Worm (Caenorhabditis elegans) whole organism, young adult: Measurements from ENCODE around the gene cutl-26.

ENCODE experiments used
- B0019.2 ChIP-seq: fragments of 200-800 bp; sonication (Bioruptor generic); conservative IDR thresholded peaks from 2 replicates; pipeline ENCODE4 v1.3.6; 2022; ENCODE audit warnings: missing genetic modification reagents, missing genetic modification characterization, missing compliant biosample characterization
- C06A6.2 ChIP-seq: fragments of 200-800 bp; sonication (Bioruptor generic); conservative IDR thresholded peaks from 2 replicates; pipeline ENCODE4 v1.3.6; 2022; ENCODE audit warnings: missing genetic modification characterization, missing compliant biosample characterization
- F10E7.11 ChIP-seq: sonication (generic microtip); optimal IDR thresholded peaks from 2 replicates; lab custom pipeline; 2017; ENCODE audit warnings: mild to moderate bottlenecking, missing genetic modification characterization, moderate library complexity, missing compliant biosample characterization
- F22D6.2 ChIP-seq: sonication (generic microtip); optimal IDR thresholded peaks from 2 replicates; lab custom pipeline; 2016; ENCODE audit warnings: mild to moderate bottlenecking, missing genetic modification characterization, missing compliant biosample characterization
- F39B2.1 ChIP-seq: fragments of 200-800 bp; sonication (Bioruptor generic); IDR thresholded peaks from 2 replicates; pipeline ENCODE4 v1.3.6; 2022; ENCODE audit warnings: missing genetic modification reagents, missing genetic modification characterization, missing compliant biosample characterization
- F55B11.4 ChIP-seq: sonication (generic microtip); optimal IDR thresholded peaks from 2 replicates; lab custom pipeline; 2016; ENCODE audit warnings: missing compliant biosample characterization, missing genetic modification characterization, borderline replicate concordance; ENCODE audit not compliant: insufficient read depth
- F57C9.4 ChIP-seq: sonication (generic microtip); optimal IDR thresholded peaks from 2 replicates; lab custom pipeline; 2017; ENCODE audit warnings: mild to moderate bottlenecking, missing genetic modification characterization, missing compliant biosample characterization
- Y53F4B.3 ChIP-seq: fragments of 200-800 bp; sonication (Bioruptor generic); IDR thresholded peaks from 2 replicates; pipeline ENCODE4 v1.3.6; 2022; ENCODE audit warnings: missing genetic modification reagents, missing genetic modification characterization, missing compliant biosample characterization
- Y56A3A.18 ChIP-seq: fragments of 200-800 bp; sonication (Bioruptor generic); IDR thresholded peaks from 2 replicates; pipeline ENCODE4 v1.3.6; 2022; ENCODE audit warnings: missing genetic modification reagents, missing genetic modification characterization, missing compliant biosample characterization
- ZK185.1 ChIP-seq: sonication (generic microtip); optimal IDR thresholded peaks from 2 replicates; lab custom pipeline; 2016; ENCODE audit warnings: mild to moderate bottlenecking, missing genetic modification characterization, missing compliant biosample characterization; ENCODE audit not compliant: poor library complexity, severe bottlenecking
- aptf-3 ChIP-seq: fragments of 200-800 bp; sonication (Bioruptor generic); IDR thresholded peaks from 2 replicates; pipeline ENCODE4 v1.3.6; 2022; ENCODE audit warnings: missing genetic modification characterization, missing compliant biosample characterization
- attf-3 ChIP-seq: fragments of 200-800 bp; sonication (Bioruptor generic); conservative IDR thresholded peaks from 2 replicates; pipeline ENCODE4 v1.3.6; 2022; ENCODE audit warnings: missing genetic modification reagents, missing genetic modification characterization, missing compliant biosample characterization
- attf-6 ChIP-seq: fragments of 200-800 bp; sonication (Bioruptor generic); IDR thresholded peaks from 2 replicates; pipeline ENCODE4 v1.3.6; 2022; ENCODE audit warnings: missing genetic modification reagents, missing genetic modification characterization, missing compliant biosample characterization
- bed-1 ChIP-seq: fragments of 200-800 bp; sonication (Bioruptor generic); IDR thresholded peaks from 2 replicates; pipeline ENCODE4 v1.3.6; 2022; ENCODE audit warnings: missing genetic modification reagents, missing genetic modification characterization, missing compliant biosample characterization
- cebp-2 ChIP-seq: fragments of 200-800 bp; sonication (Bioruptor generic); IDR thresholded peaks from 2 replicates; pipeline ENCODE4 v1.3.6; 2022; ENCODE audit warnings: missing genetic modification characterization, missing compliant biosample characterization
- ceh-40 ChIP-seq: fragments of 200-800 bp; sonication (Bioruptor generic); IDR thresholded peaks from 2 replicates; pipeline ENCODE4 v1.3.6; 2022; ENCODE audit warnings: missing genetic modification characterization, missing compliant biosample characterization
- ceh-58 ChIP-seq: fragments of 200-800 bp; sonication (Bioruptor generic); IDR thresholded peaks from 2 replicates; pipeline ENCODE4 v1.3.6; 2022; ENCODE audit warnings: missing genetic modification characterization, missing compliant biosample characterization
- ceh-91 ChIP-seq: fragments of 200-800 bp; sonication (Bioruptor generic); IDR thresholded peaks from 2 replicates; pipeline ENCODE4 v1.3.6; 2022; ENCODE audit warnings: missing genetic modification reagents, missing genetic modification characterization, missing compliant biosample characterization
- chd-7 ChIP-seq: sonication (generic microtip); optimal IDR thresholded peaks from 2 replicates; lab custom pipeline; 2016; ENCODE audit warnings: mild to moderate bottlenecking, missing genetic modification characterization, moderate library complexity, missing compliant biosample characterization
- die-1 ChIP-seq: sonication (generic microtip); optimal IDR thresholded peaks from 2 replicates; lab custom pipeline; 2016; ENCODE audit warnings: missing genotype, mild to moderate bottlenecking, missing genetic modification characterization, missing compliant biosample characterization
- dpl-1 ChIP-seq: fragments of 150-350 bp; optimal IDR thresholded peaks from 2 replicates; lab custom pipeline; 2014; ENCODE audit warnings: missing biosample characterization, missing genetic modification reagents, missing genetic modification characterization
- ekl-4 ChIP-seq: fragments of 200-800 bp; sonication (Bioruptor generic); IDR thresholded peaks from 2 replicates; pipeline ENCODE4 v1.3.6; 2022; ENCODE audit warnings: missing genetic modification reagents, missing genetic modification characterization, missing compliant biosample characterization
- fkh-3 ChIP-seq: sonication (generic microtip); optimal IDR thresholded peaks from 2 replicates; lab custom pipeline; 2016; ENCODE audit warnings: mild to moderate bottlenecking, missing genetic modification characterization, missing compliant biosample characterization
- hlh-26 ChIP-seq: fragments of 200-800 bp; sonication (Bioruptor generic); conservative IDR thresholded peaks from 2 replicates; pipeline ENCODE4 v1.3.6; 2022; ENCODE audit warnings: missing genetic modification reagents, missing genetic modification characterization, missing compliant biosample characterization
- hrde-1 ChIP-seq: sonication (generic microtip); optimal IDR thresholded peaks from 2 replicates; lab custom pipeline; 2016; ENCODE audit warnings: missing genetic modification characterization, mild to moderate bottlenecking, missing compliant biosample characterization, moderate library complexity, missing genotype, missing genetic modification reagents, borderline replicate concordance
- let-607 ChIP-seq, 2 experiments: fragments of 200-800 bp in 1 of 2; sonication (Bioruptor generic) in 1 of 2; sonication (generic microtip) in 1 of 2; optimal IDR thresholded peaks; 2 replicates each; lab custom pipeline; 2016 to 2018; ENCODE audit warnings: mild to moderate bottlenecking in 2 of 2, missing compliant biosample characterization in 2 of 2, missing genetic modification characterization in 2 of 2, moderate library complexity in 2 of 2, missing genotype in 1 of 2
- lin-26 ChIP-seq: fragments of 200-800 bp; sonication (Bioruptor generic); IDR thresholded peaks from 2 replicates; pipeline ENCODE4 v1.3.6; 2022; ENCODE audit warnings: missing genetic modification reagents, missing genetic modification characterization, missing compliant biosample characterization
- lin-35 ChIP-seq, 3 experiments: fragments of 150-350 bp in 2 of 3; sonication (generic microtip) in 1 of 3; optimal IDR thresholded peaks; 2 replicates each; lab custom pipeline; 2014 to 2018; ENCODE audit warnings: missing biosample characterization in 3 of 3, missing genetic modification characterization in 3 of 3, missing genetic modification reagents in 3 of 3
- lin-40 ChIP-seq: sonication (generic microtip); optimal IDR thresholded peaks from 2 replicates; lab custom pipeline; 2016; ENCODE audit warnings: missing genetic modification characterization, mild to moderate bottlenecking, missing compliant biosample characterization, missing genotype, missing genetic modification reagents
- lin-54 ChIP-seq: fragments of 200-800 bp; sonication (Bioruptor generic); optimal IDR thresholded peaks from 2 replicates; lab custom pipeline; 2018; ENCODE audit warnings: mild to moderate bottlenecking, missing genetic modification characterization, missing compliant biosample characterization
- lsl-1 ChIP-seq: fragments of 200-800 bp; sonication (Bioruptor generic); optimal IDR thresholded peaks from 2 replicates; lab custom pipeline; 2018; ENCODE audit warnings: mild to moderate bottlenecking, missing genetic modification characterization, moderate library complexity, missing compliant biosample characterization
- lsy-27 ChIP-seq: sonication (generic microtip); optimal IDR thresholded peaks from 2 replicates; lab custom pipeline; 2017; ENCODE audit warnings: missing genetic modification characterization, mild to moderate bottlenecking, missing compliant biosample characterization, antibody characterized with exemption, missing genotype, borderline replicate concordance; ENCODE audit not compliant: insufficient read depth
- madf-8 ChIP-seq: fragments of 200-800 bp; sonication (Bioruptor generic); conservative IDR thresholded peaks from 2 replicates; pipeline ENCODE4 v1.3.6; 2022; ENCODE audit warnings: missing genetic modification reagents, missing genetic modification characterization, missing compliant biosample characterization
- mcd-1 ChIP-seq: fragments of 200-800 bp; sonication (Bioruptor generic); IDR thresholded peaks from 2 replicates; pipeline ENCODE4 v1.3.6; 2022; ENCODE audit warnings: missing genetic modification reagents, missing genetic modification characterization, missing compliant biosample characterization
- mel-28 ChIP-seq: sonication (generic microtip); optimal IDR thresholded peaks from 2 replicates; lab custom pipeline; 2016; ENCODE audit warnings: borderline replicate concordance, mild to moderate bottlenecking, missing genetic modification characterization, missing compliant biosample characterization
- mes-4 ChIP-seq: sonication (generic microtip); optimal IDR thresholded peaks from 2 replicates; lab custom pipeline; 2016; ENCODE audit warnings: missing genotype, missing genetic modification characterization, missing compliant biosample characterization
- mxl-1 ChIP-seq: sonication (generic microtip); optimal IDR thresholded peaks from 2 replicates; lab custom pipeline; 2016; ENCODE audit warnings: missing genetic modification characterization, missing compliant biosample characterization
- nhr-120 ChIP-seq: fragments of 200-800 bp; sonication (Bioruptor generic); IDR thresholded peaks from 2 replicates; pipeline ENCODE4 v1.3.6; 2022; ENCODE audit warnings: missing genetic modification characterization, missing compliant biosample characterization
- rcor-1 ChIP-seq: fragments of 200-800 bp; sonication (Bioruptor generic); IDR thresholded peaks from 2 replicates; pipeline ENCODE4 v1.3.6; 2022; ENCODE audit warnings: missing genetic modification reagents, missing genetic modification characterization, missing compliant biosample characterization
- rpc-1 ChIP-seq, 2 experiments: fragments of 150-350 bp in 1 of 2; sonication (generic microtip) in 1 of 2; optimal IDR thresholded peaks; 2 replicates each; lab custom pipeline; 2014 to 2018; ENCODE audit warnings: missing biosample characterization in 1 of 2, missing genetic modification characterization in 1 of 2, missing genetic modification reagents in 1 of 2, missing genotype in 1 of 2
- snpc-3.4 ChIP-seq: sonication (generic microtip); optimal IDR thresholded peaks from 2 replicates; lab custom pipeline; 2017; ENCODE audit warnings: missing genetic modification characterization, mild to moderate bottlenecking, missing compliant biosample characterization, antibody characterized with exemption, moderate library complexity, missing genotype, missing genetic modification reagents
- snpc-4 ChIP-seq, 5 experiments: fragments of 150-350 bp in 1 of 5; sonication (generic microtip) in 4 of 5; optimal IDR thresholded peaks; 2 replicates each; lab custom pipeline; 2014 to 2018; ENCODE audit warnings: missing genetic modification characterization in 5 of 5, missing biosample characterization in 3 of 5, antibody characterized with exemption in 2 of 5, mild to moderate bottlenecking in 2 of 5, missing compliant biosample characterization in 2 of 5, missing genotype in 2 of 5, moderate library complexity in 2 of 5, missing genetic modification reagents in 1 of 5
- somi-1 ChIP-seq: fragments of 200-800 bp; sonication (Bioruptor generic); optimal IDR thresholded peaks from 2 replicates; lab custom pipeline; 2018; ENCODE audit warnings: mild to moderate bottlenecking, missing genetic modification characterization, missing compliant biosample characterization
- unc-62 ChIP-seq: fragments of 150-350 bp; optimal IDR thresholded peaks from 2 replicates; lab custom pipeline; 2014; ENCODE audit warnings: missing biosample characterization, missing genetic modification reagents, missing genetic modification characterization
- ztf-6 ChIP-seq: fragments of 200-800 bp; sonication (Bioruptor generic); IDR thresholded peaks from 2 replicates; pipeline ENCODE4 v1.3.6; 2022; ENCODE audit warnings: missing genetic modification reagents, missing genetic modification characterization, missing compliant biosample characterization

Gene cutl-26

DNA sequence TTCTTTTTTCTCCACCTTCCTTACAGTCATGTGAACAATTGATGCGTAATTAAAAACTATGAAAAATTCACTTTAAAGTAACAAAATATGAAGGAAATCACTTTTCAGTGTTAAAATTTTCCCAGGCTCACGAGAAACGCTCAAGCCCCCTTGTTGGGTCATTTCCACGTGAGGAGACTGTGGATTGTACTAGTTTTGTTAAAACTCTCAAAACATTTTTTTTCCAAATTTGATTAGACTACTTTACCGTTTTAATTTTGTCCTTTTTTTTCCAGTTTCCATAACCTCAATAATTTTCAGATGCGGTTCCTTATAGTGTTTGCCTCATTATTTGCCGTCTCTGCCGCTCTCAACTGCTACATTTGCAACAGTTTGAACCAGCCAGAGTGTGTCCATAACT, 42.3 kb downstream of the cutl-26 start, which contains the start of gene K11H12.7:
Gene K11H12.7 (plus strand): TSS at position 301 of the 400 bp plus-strand sequence.
- no peak for TF ChIP-seq mes-4 (tag; lab: Kevin White, UChicago)
- no peak for TF ChIP-seq ceh-40
- no peak for TF ChIP-seq madf-8
- no peak for TF ChIP-seq F55B11.4
- TF ChIP-seq dpl-1 (GFP tag; lab: Kevin White, UChicago), result no peak
- TF ChIP-seq die-1 (tag; lab: Kevin White, UChicago), result no peak
- TF ChIP-seq cebp-2 (GFP tag; lab: Robert Waterston, UW), result no peak
- TF ChIP-seq aptf-3 (GFP tag; lab: Robert Waterston, UW), result no peak
- no peak for TF ChIP-seq snpc-3.4
- no peak for TF ChIP-seq lin-26
- TF ChIP-seq mxl-1, result no peak
- no peak for TF ChIP-seq nhr-120 (GFP tag; lab: Robert Waterston, UW)
- no peak for TF ChIP-seq ceh-58
- TF ChIP-seq chd-7 (tag; lab: Kevin White, UChicago), result no peak
- TF ChIP-seq snpc-4 (GFP tag; optimal IDR thresholded peaks at IDR 0.05; lab: Kevin White, UChicago), result no peak
- TF ChIP-seq snpc-4 (tag; optimal IDR thresholded peaks at IDR 0.05; lab: Kevin White, UChicago), result no peak
- TF ChIP-seq C06A6.2 (GFP tag; lab: Robert Waterston, UW), result no peak

DNA sequence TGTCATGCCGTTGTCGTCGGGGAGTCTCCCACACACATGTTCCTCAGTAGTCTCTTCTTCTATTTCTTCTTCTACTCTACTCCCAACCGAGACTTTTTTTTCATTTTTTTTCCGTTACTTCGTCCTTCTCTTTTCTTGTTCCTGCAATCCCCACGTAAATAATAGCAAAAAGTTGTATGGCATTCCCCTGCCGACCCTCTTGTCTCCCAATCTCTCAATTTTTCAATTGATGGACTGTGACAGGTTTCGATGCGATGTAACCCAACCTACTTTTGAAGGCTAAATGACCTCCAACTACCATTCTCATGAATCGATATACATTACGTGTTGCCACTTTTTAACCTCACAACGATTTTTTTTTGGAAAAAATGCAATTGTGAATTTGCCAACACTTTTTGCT, 43.4 kb downstream of the cutl-26 start:
- TF ChIP-seq somi-1 (GFP tag; lab: Kevin White, UChicago), result peak; percentile 23
- peak; percentile 6 for TF ChIP-seq lin-40 (tag; lab: Kevin White, UChicago)
- TF ChIP-seq ceh-91, result no peak
- no peak for TF ChIP-seq F39B2.1 (GFP tag; lab: Robert Waterston, UW)
- TF ChIP-seq hrde-1 (tag; lab: Kevin White, UChicago), result no peak
- no peak for TF ChIP-seq mel-28 (tag; lab: Kevin White, UChicago)
- TF ChIP-seq rpc-1 (optimal IDR thresholded peaks at IDR 0.05; lab: Kevin White, UChicago), result no peak
- no peak for TF ChIP-seq rpc-1 (tag; optimal IDR thresholded peaks at IDR 0.05; lab: Kevin White, UChicago)
- TF ChIP-seq attf-3 (GFP tag; lab: Robert Waterston, UW), result no peak
- TF ChIP-seq ZK185.1 (tag; lab: Kevin White, UChicago), result no peak
- TF ChIP-seq bed-1 (GFP tag; lab: Robert Waterston, UW), result no peak
- TF ChIP-seq mxl-1, result no peak
- no peak for TF ChIP-seq lin-54 (GFP tag; lab: Kevin White, UChicago)
- TF ChIP-seq Y56A3A.18, result no peak
- no peak for TF ChIP-seq F55B11.4
- no peak for TF ChIP-seq mcd-1 (GFP tag; lab: Robert Waterston, UW)
- no peak for TF ChIP-seq lsy-27 (tag; lab: Kevin White, UChicago)
- TF ChIP-seq ekl-4 (GFP tag; lab: Robert Waterston, UW), result no peak
- TF ChIP-seq lsl-1, result no peak

DNA sequence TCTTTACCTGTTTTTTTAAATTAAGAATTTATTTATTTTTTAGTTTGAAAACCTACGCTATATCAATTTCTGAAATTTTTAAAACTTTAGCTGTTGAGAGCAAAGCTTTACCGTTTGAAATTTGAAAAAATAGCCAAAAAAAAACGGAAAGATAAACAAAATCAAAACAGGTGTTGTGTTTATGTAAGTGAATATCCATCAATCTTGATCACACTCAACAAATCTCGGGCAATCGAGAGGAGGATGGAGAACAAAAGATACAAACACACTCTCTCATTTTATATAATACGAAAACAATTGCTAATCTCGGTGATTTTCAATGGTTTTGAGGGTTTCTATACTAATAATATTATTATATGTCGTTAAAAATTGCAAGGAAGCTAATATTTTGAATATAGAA, 45.9 kb downstream of the cutl-26 start:
- TF ChIP-seq ztf-6 (no peak), attf-6 (no peak), unc-62 (GFP tag; lab: Kevin White, UChicago) (no peak), F10E7.11 (tag; lab: Kevin White, UChicago) (no peak), dpl-1 (GFP tag; lab: Kevin White, UChicago) (no peak), rcor-1 (no peak), F57C9.4 (tag; lab: Kevin White, UChicago) (no peak), let-607 (tag; optimal IDR thresholded peaks at IDR 0.05; lab: Kevin White, UChicago) (no peak), bed-1 (GFP tag; lab: Robert Waterston, UW) (no peak), B0019.2 (GFP tag; lab: Robert Waterston, UW) (no peak), hlh-26 (no peak), rpc-1 (optimal IDR thresholded peaks at IDR 0.05; lab: Kevin White, UChicago) (no peak), rpc-1 (tag; optimal IDR thresholded peaks at IDR 0.05; lab: Kevin White, UChicago) (no peak), hrde-1 (tag; lab: Kevin White, UChicago) (no peak), fkh-3 (no peak), Y53F4B.3 (GFP tag; lab: Robert Waterston, UW) (no peak), F22D6.2 (no peak), lin-35 (GFP tag; optimal IDR thresholded peaks at IDR 0.05; lab: Kevin White, UChicago) (no peak)
